Worm (Caenorhabditis elegans): ENCODE results near the gene fbxa-84.

- TF ChIP-seq med-1 (GFP tag; optimal IDR thresholded peaks at IDR 0.05; ENCODE audit: insufficient read depth) (no peak), flt-1 (GFP tag; IDR thresholded peaks at IDR 0.05) (no peak), tab-1 (GFP tag; IDR thresholded peaks at IDR 0.05) (no peak), ztf-23 (GFP tag; IDR thresholded peaks at IDR 0.05) (no peak), ztf-29 (GFP tag; IDR thresholded peaks at IDR 0.05) (no peak), cog-1 (tag; optimal IDR thresholded peaks at IDR 0.05) (no peak), T22C8.4 (GFP tag; IDR thresholded peaks at IDR 0.05) (no peak), klf-2 (GFP tag; conservative IDR thresholded peaks at IDR 0.05) (no peak)
Measured at ce11 chrV:15162697-15163096, 19.5 kb upstream of the fbxa-84 start, which contains the start of gene srz-11.
